Worm (Caenorhabditis elegans) whole organism, mixed stage, embryonic: ENCODE results near the gene mlc-4.

Experiments used
- ceh-43 ChIP-seq: fragments of 200-800 bp; sonication (Bioruptor generic); optimal IDR thresholded peaks from 2 replicates; lab custom pipeline; 2018; ENCODE audit warnings: mild to moderate bottlenecking, missing genetic modification characterization, moderate library complexity, missing compliant biosample characterization
- ces-1 ChIP-seq: fragments of 150-350 bp; optimal IDR thresholded peaks from 2 replicates; lab custom pipeline; 2014; ENCODE audit warnings: missing biosample characterization, missing genetic modification reagents, missing genetic modification characterization
- drap-1 ChIP-seq: fragments of 200-800 bp; sonication (Bioruptor generic); optimal IDR thresholded peaks from 3 replicates; lab custom pipeline; 2018; ENCODE audit warnings: mild to moderate bottlenecking, missing genetic modification characterization, missing compliant biosample characterization
- elt-3 ChIP-seq: fragments of 150-350 bp; optimal IDR thresholded peaks from 2 replicates; lab custom pipeline; 2014; ENCODE audit warnings: missing biosample characterization, missing genetic modification characterization
- lin-13 ChIP-seq: fragments of 150-350 bp; optimal IDR thresholded peaks from 2 replicates; lab custom pipeline; 2014; ENCODE audit warnings: missing biosample characterization, missing genetic modification characterization
- lsy-2 ChIP-seq: fragments of 150-350 bp; optimal IDR thresholded peaks from 2 replicates; lab custom pipeline; 2014; ENCODE audit warnings: missing biosample characterization, missing genetic modification characterization
- mab-5 ChIP-seq: fragments of 150-350 bp; optimal IDR thresholded peaks from 2 replicates; lab custom pipeline; 2014; ENCODE audit warnings: missing biosample characterization, missing genetic modification characterization
- mep-1 ChIP-seq: fragments of 150-350 bp; optimal IDR thresholded peaks from 2 replicates; lab custom pipeline; 2017; ENCODE audit warnings: missing biosample characterization, missing genetic modification reagents, missing genetic modification characterization, inconsistent platforms
- nhr-237 ChIP-seq: fragments of 150-350 bp; optimal IDR thresholded peaks from 2 replicates; lab custom pipeline; 2014; ENCODE audit warnings: missing biosample characterization, missing genetic modification characterization
- pha-4 ChIP-seq: fragments of 150-350 bp; optimal IDR thresholded peaks from 2 replicates; lab custom pipeline; 2018; ENCODE audit warnings: missing biosample characterization, missing genetic modification reagents, missing genetic modification characterization
- sem-2 ChIP-seq: fragments of 200-800 bp; sonication (Bioruptor generic); optimal IDR thresholded peaks from 2 replicates; lab custom pipeline; 2018; ENCODE audit warnings: mild to moderate bottlenecking, missing genetic modification characterization, missing compliant biosample characterization
- unc-120 ChIP-seq: sonication (generic microtip); optimal IDR thresholded peaks from 2 replicates; lab custom pipeline; 2017; ENCODE audit warnings: missing genetic modification characterization, missing compliant biosample characterization; ENCODE audit not compliant: poor library complexity, severe bottlenecking
- unc-39 ChIP-seq: fragments of 150-350 bp; optimal IDR thresholded peaks from 2 replicates; lab custom pipeline; 2014; ENCODE audit warnings: missing biosample characterization, missing genetic modification characterization
- ztf-11 ChIP-seq: fragments of 150-350 bp; optimal IDR thresholded peaks from 2 replicates; lab custom pipeline; 2014; ENCODE audit warnings: missing biosample characterization, missing genetic modification characterization

- TF ChIP-seq lsy-2 (tag; lab: Kevin White, UChicago) (no peak), sem-2 (GFP tag; lab: Kevin White, UChicago) (no peak), ztf-11 (no peak), mab-5 (tag; lab: Kevin White, UChicago) (no peak), pha-4 (tag; lab: Kevin White, UChicago) (no peak), drap-1 (no peak), ces-1 (GFP tag; lab: Kevin White, UChicago) (no peak), unc-39 (tag; lab: Kevin White, UChicago) (no peak), unc-120 (tag; lab: Kevin White, UChicago) (no peak), mep-1 (tag; lab: Kevin White, UChicago) (no peak), nhr-237 (tag; lab: Kevin White, UChicago) (no peak), elt-3 (tag; lab: Kevin White, UChicago) (no peak), lin-13 (tag; lab: Kevin White, UChicago) (no peak), ceh-43 (GFP tag; lab: Kevin White, UChicago) (no peak)
Observed at ce11 chrIII:3429761-3430160, 36.2 kb upstream of the mlc-4 start.
